Fruit fly (Drosophila melanogaster) whole organism, embryonic: ENCODE results near the gene dsx-c73A.

ENCODE experiments used
- CG12659 ChIP-seq: fragments of 200-800 bp; sonication (Bioruptor generic); optimal IDR thresholded peaks from 3 replicates; lab custom pipeline; 2017; ENCODE audit warnings: mild to moderate bottlenecking, missing biosample characterization, missing genetic modification reagents, missing genetic modification characterization
- CG14014 ChIP-seq: fragments of 200-800 bp; sonication (Bioruptor generic); IDR thresholded peaks from 2 replicates; pipeline ENCODE4 v1.3.6; 2022; ENCODE audit warnings: missing biosample characterization, missing genetic modification characterization
- CG18262 ChIP-seq: fragments of 200-800 bp; optimal IDR thresholded peaks from 3 replicates; lab custom pipeline; 2019; ENCODE audit warnings: missing biosample characterization, mild to moderate bottlenecking, missing genetic modification characterization, moderate library complexity
- CG8281 ChIP-seq: fragments of 200-800 bp; sonication (Bioruptor generic); optimal IDR thresholded peaks from 2 replicates; lab custom pipeline; 2018; ENCODE audit warnings: missing biosample characterization, mild to moderate bottlenecking, missing genetic modification characterization, moderate library complexity
- CG8478 ChIP-seq: fragments of >200 bp; optimal IDR thresholded peaks from 2 replicates; lab custom pipeline; 2018
- CG9437 ChIP-seq: fragments of 200-800 bp; sonication (Bioruptor generic); optimal IDR thresholded peaks from 2 replicates; lab custom pipeline; 2018; ENCODE audit warnings: missing biosample characterization, mild to moderate bottlenecking, missing genetic modification characterization
- Dll ChIP-seq: fragments of 200-800 bp; sonication (Bioruptor generic); IDR thresholded peaks from 4 replicates; pipeline ENCODE4 v1.3.6; 2022; ENCODE audit warnings: missing biosample characterization, missing genetic modification characterization; ENCODE audit not compliant: partially characterized antibody
- HLH4C ChIP-seq: fragments of 200-800 bp; sonication (Bioruptor generic); IDR thresholded peaks from 3 replicates; pipeline ENCODE4 v1.3.6; 2022; ENCODE audit warnings: missing biosample characterization, missing genetic modification characterization; ENCODE audit not compliant: partially characterized antibody
- Tbp ChIP-seq: fragments of >200 bp; optimal IDR thresholded peaks from 2 replicates; lab custom pipeline; 2018; ENCODE audit warnings: missing biosample characterization, missing genetic modification characterization
- gt ChIP-seq: fragments of 200-800 bp; sonication (Bioruptor generic); IDR thresholded peaks from 2 replicates; pipeline ENCODE4 v1.3.6; 2022; ENCODE audit warnings: missing biosample characterization, missing genetic modification characterization
- jing ChIP-seq: fragments of 200-800 bp; sonication (Bioruptor generic); optimal IDR thresholded peaks from 2 replicates; lab custom pipeline; 2018; ENCODE audit warnings: missing biosample characterization, mild to moderate bottlenecking, missing genetic modification characterization
- kni ChIP-seq: fragments of 200-800 bp; sonication (Bioruptor generic); optimal IDR thresholded peaks from 3 replicates; lab custom pipeline; 2017; ENCODE audit warnings: mild to moderate bottlenecking, missing biosample characterization, missing genetic modification reagents, missing genetic modification characterization

DNA sequence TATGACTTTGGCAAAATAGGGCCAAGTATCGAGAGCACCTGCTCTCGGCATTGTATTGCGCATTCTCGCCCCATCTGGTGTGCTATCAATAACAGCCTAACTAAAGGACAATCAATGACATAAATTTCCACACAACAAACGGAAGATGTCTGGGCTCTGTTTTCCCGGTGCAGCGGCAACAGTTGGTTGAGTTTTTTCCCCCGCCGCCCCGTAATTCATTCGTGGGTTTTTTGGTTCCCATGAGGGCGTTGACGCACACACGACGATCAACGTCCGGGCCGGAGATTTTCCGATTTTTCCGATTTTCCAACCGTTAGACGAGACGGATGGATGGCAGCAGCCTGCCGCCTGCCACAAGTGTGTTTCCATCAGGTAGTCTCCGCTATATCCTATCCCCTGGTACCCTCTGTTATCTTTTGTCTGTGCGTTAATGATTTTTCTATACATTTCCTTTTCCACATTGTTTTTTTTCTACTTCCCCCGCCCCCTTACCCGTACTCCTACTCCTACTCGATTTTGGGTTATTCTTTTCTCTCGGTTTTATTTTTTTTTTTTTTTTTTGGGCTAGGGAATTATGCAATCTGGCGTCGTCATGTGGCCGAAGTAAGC lies 23.9 kb upstream of the dsx-c73A start:
- TF ChIP-seq Tbp (GFP tag; lab: Kevin White, UChicago) = no peak
- no peak for TF ChIP-seq CG9437 (GFP tag; lab: Kevin White, UChicago)
- TF ChIP-seq CG8281 (tag; lab: Kevin White, UChicago) = no peak
- TF ChIP-seq gt (GFP tag; lab: Robert Waterston, UW) = no peak
- no peak for TF ChIP-seq jing (GFP tag; lab: Kevin White, UChicago)
- TF ChIP-seq CG8478 (lab: Kevin White, UChicago) = no peak
- no peak for TF ChIP-seq Dll
- no peak for TF ChIP-seq CG18262 (tag; lab: Kevin White, UChicago)
- TF ChIP-seq HLH4C (GFP tag; lab: Robert Waterston, UW) = no peak
- TF ChIP-seq CG12659 (GFP tag; lab: Kevin White, UChicago) = no peak
- TF ChIP-seq kni (GFP tag; lab: Kevin White, UChicago) = peak; percentile 61
- no peak for TF ChIP-seq CG14014 (GFP tag; lab: Robert Waterston, UW)
